Fruit fly (Drosophila melanogaster) whole organism: ENCODE measurements around the gene Cph.

Experiments used
- EcR ChIP-seq, 2 experiments: fragments of >200 bp; optimal IDR thresholded peaks; 2 replicates each; lab custom pipeline; 2017; ENCODE audit warnings: missing biosample characterization in 2 of 2, missing genetic modification characterization in 2 of 2, missing genetic modification reagents in 2 of 2
- pan ChIP-seq: fragments of >200 bp; optimal IDR thresholded peaks from 2 replicates; lab custom pipeline; 2017
- psq ChIP-seq: fragments of >200 bp; optimal IDR thresholded peaks from 2 replicates; lab custom pipeline; 2017

DNA sequence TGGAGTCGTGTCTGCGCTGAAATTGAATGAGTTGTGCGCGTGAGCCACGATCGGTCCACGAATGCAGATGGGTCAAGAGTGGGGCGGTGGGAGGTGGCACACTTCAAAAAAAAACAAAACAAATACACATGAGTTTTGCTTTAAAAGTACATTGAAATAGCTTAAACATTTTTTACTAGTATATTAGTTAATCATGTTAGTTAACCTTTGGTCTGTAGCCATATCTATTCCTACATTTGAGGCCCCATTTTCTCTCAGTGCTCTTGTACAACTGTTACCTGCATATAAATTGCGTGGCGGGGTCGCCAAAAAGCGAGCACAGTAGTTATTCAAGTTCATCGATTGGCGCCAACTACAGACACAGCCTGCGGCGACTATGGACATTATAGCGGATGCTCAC, 41.8 kb downstream of the Cph start:
- TF ChIP-seq psq (lab: Kevin White, UChicago), result no peak
- TF ChIP-seq EcR (GFP tag; optimal IDR thresholded peaks at IDR 0.05; lab: Kevin White, UChicago), result no peak
- no peak for TF ChIP-seq pan (lab: Kevin White, UChicago)
